Worm (Caenorhabditis elegans) whole organism, L4 larva: ENCODE results near the gene F38E1.6.
"Not testable (repeated sequence)": the region's sequence is repeated elsewhere in the genome, so short reads cannot be mapped to it uniquely, and the experiment has no call there.

Source experiments
- ama-1 ChIP-seq: fragments of 150-350 bp; optimal IDR thresholded peaks from 2 replicates; lab custom pipeline; 2014; ENCODE audit warnings: inconsistent platforms, mixed read lengths
- ceh-82 ChIP-seq: sonication (generic microtip); optimal IDR thresholded peaks from 2 replicates; lab custom pipeline; 2017; ENCODE audit warnings: missing biosample characterization, missing genetic modification characterization
- egl-27 ChIP-seq: sonication (generic microtip); optimal IDR thresholded peaks from 3 replicates; lab custom pipeline; 2017; ENCODE audit warnings: missing biosample characterization, missing genetic modification reagents, missing genetic modification characterization
- jun-1 ChIP-seq: fragments of 150-350 bp; optimal IDR thresholded peaks from 2 replicates; lab custom pipeline; 2014; ENCODE audit warnings: missing biosample characterization, missing genetic modification reagents, missing genetic modification characterization
- nhr-10 ChIP-seq: fragments of 150-350 bp; optimal IDR thresholded peaks from 2 replicates; lab custom pipeline; 2014; ENCODE audit warnings: missing biosample characterization, missing genetic modification characterization
- nhr-237 ChIP-seq: sonication (generic microtip); optimal IDR thresholded peaks from 2 replicates; lab custom pipeline; 2017; ENCODE audit warnings: missing biosample characterization, missing genetic modification characterization

DNA sequence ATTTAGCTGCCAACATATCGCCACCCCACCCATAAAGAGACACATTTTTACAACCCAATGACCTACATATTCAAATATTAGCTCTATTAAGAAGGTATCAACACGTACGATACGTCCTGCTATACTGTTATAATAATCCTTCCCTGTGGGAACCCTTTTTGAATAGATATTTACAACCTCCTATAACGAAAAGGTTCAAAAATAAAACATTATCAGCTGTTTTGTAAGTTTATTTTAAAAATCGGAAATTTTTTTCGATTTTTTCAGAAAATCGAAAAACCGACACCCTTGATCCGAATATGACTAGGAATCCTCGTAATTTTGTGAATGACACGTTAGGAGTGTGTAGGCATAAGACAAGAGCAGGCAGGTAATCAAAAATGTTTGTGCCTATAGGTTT lies 19.0 kb upstream of the F38E1.6 start, which contains the start of gene C08D8.7:
- TF ChIP-seq jun-1 (tag; lab: Kevin White, UChicago); nhr-237 (tag; lab: Kevin White, UChicago); ama-1; nhr-10; ceh-82 (tag; lab: Kevin White, UChicago); egl-27: not testable (repeated sequence)
